Worm (Caenorhabditis elegans) whole organism, L4/young adult: ENCODE results near the gene ergi-1.

ENCODE experiments used
- W03F9.2 ChIP-seq: fragments of 150-350 bp; optimal IDR thresholded peaks from 2 replicates; lab custom pipeline; 2014; ENCODE audit warnings: missing biosample characterization, missing genetic modification characterization
- dao-5 ChIP-seq: sonication (generic microtip); optimal IDR thresholded peaks from 2 replicates; lab custom pipeline; 2016; ENCODE audit warnings: missing genotype, missing genetic modification characterization, moderate library complexity, missing compliant biosample characterization
- him-1 ChIP-seq: sonication (generic microtip); optimal IDR thresholded peaks from 2 replicates; lab custom pipeline; 2016; ENCODE audit warnings: missing genotype, missing genetic modification reagents, missing genetic modification characterization, missing compliant biosample characterization

Gene ergi-1

DNA sequence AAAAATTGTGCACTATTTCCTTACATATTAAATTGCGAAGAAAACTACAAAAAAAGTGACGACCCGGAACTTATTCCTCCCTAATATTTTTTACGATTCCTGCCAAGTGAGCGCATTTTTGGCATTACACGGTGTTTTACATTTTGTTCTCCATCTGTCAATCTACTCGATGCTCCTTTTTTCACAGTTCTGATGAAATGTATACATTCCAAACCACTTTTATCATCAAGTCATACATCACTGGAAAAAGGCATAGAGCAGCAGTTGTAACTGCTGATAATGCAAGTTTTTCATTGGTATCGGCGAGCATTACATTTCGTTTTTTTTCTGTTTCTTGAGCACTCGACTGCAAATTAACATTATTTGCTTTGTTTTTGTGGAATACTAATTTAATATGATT, 16.9 kb downstream of the ergi-1 start:
- TF ChIP-seq W03F9.2 (tag; lab: Kevin White, UChicago): no peak
- no peak for TF ChIP-seq him-1 (tag; lab: Kevin White, UChicago)
- no peak for TF ChIP-seq dao-5

DNA sequence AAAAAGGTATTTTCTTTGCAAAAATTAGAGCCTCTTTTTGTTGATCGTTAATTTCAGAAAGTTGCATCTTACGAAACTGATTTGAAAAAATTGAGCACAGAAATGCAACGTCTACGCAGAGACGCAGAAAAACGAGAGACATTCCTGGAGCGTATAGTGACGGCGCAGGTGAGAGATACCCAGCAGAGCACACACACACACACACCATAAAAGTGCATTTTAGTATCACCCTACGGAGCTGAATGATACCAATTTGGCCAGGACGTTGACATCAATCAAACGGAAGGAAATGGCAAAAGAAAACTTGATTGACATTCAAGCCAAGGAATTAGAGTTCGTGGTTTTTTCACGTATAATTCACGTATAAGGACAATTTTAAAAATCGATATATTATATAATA, 20.6 kb downstream of the ergi-1 start:
- TF ChIP-seq W03F9.2 (tag; lab: Kevin White, UChicago) (no peak), him-1 (tag; lab: Kevin White, UChicago) (no peak), dao-5 (no peak)

DNA sequence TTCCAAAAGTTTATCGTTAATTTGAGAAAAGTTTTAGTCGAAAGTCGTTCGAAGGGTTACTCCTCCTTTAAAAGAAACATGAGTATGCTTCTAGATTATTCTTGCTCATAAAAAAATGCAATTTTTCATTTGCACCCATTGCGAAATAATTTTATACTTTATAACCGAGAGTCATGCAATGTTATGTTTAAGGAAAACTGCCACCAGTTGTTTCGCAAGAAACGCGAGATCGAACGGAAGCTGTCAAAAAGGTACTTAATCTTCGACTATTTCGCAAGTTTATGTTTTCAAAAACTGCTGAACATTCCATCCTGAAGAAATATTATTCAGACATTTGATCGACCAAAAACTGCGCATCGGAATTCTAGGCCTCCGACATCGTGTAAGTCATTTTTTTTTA, 21.2 kb downstream of the ergi-1 start:
- TF ChIP-seq W03F9.2 (tag; lab: Kevin White, UChicago): no peak
- no peak for TF ChIP-seq dao-5

DNA sequence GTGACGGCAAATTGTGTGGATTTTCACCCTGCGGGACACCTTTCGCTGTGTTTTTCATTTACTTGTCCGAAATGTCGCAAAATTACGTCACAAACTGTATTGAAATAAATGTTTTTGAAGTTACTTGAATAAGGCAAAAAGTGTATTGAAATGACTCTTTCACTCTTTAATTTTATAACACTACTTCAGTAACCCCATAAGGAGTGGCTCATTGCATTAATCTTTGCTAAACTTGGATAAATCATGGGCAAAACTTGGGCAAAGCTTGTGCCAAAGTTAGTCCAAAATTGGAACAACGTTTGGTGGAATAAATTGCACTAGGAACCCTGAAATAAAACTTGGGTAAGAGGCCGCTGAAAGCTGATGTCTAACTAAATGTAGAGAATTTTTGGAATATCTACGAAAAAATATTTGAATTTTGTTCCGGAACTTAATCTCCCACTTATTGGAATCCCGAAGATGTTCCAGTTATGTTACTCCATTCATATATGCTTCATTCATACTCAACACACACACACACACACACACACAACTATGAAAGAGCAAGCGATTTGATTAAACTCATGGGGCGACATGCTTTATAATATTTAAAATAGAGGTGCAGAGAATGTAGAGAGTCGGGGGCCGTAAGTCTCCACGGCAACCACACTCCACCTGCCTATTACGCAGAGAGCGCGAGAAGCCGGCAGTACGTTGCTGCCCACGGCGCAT, 22.4 kb downstream of the ergi-1 start, which contains the start of gene Y102A11A.9:
Gene Y102A11A.9 (plus strand): TSS at position 661 of the 711 bp plus-strand sequence.
- TF ChIP-seq dao-5 (no peak), him-1 (tag; lab: Kevin White, UChicago) (no peak), W03F9.2 (tag; lab: Kevin White, UChicago) (no peak)

DNA sequence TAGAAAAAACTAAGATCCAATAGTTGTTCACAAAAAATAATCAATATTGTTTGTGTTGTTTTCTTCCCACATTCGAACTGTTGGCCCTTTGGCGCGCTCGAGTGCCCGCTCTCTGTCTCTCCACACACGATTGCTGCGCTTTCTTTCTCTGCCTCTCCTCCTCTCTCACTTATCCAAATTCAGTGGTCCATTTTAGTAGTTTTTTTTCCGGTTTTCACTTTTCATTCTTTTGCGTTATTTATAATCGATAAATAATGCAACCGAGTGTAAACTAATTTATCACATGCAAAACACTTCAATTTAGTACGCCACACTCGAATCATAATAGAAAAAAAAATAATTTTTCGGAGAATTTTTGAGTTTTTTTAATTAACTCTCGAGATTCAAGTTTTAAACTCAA, 34.6 kb downstream of the ergi-1 start:
- no peak for TF ChIP-seq W03F9.2 (tag; lab: Kevin White, UChicago)
- no peak for TF ChIP-seq dao-5
- no peak for TF ChIP-seq him-1 (tag; lab: Kevin White, UChicago)

DNA sequence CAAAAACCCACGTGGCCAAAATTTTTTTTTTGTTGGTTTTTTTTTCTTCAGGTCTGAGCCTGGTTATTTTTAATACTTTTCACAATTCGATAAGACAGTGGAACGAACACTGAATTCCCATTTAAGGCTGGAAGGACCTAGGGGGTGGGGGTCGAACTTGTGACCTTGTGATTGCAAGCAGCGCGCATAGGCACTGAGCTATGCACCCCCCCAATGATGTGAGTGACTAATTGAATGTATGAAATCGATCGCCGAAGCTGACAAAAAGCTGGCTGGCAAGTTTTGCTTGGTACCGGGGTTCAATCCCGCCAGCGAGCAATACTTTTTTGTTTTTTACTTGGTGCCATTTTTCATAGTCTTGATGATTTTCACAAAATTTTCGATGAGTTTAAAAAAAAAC, 36.2 kb downstream of the ergi-1 start:
- no peak for TF ChIP-seq him-1 (tag; lab: Kevin White, UChicago)
- no peak for TF ChIP-seq dao-5
- TF ChIP-seq W03F9.2 (tag; lab: Kevin White, UChicago): no peak

DNA sequence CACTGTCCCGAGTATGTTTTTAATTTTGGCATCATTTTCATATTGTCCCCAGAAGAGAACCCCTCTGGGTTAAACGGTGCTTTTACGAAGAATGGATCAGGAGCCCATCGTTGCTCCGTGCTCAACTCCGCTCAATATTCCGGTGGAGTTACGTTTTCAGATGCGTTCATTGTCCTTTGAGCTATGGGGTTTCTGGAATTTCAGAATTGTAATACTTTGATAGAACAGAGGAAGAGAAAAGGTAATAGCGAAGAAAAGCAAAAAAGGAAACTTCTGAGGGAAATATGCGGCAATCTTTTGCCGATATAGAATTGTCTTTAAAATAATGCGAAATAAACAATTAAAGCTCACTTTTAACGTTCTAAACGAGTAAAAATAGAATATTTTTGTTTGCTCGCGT, 37.1 kb downstream of the ergi-1 start, which contains the start of gene Y40A1A.3:
Gene Y40A1A.3 (minus strand): TSS at position 101 of the 400 bp plus-strand sequence.
- TF ChIP-seq dao-5: no peak
- no peak for TF ChIP-seq him-1 (tag; lab: Kevin White, UChicago)
- TF ChIP-seq W03F9.2 (tag; lab: Kevin White, UChicago): no peak

DNA sequence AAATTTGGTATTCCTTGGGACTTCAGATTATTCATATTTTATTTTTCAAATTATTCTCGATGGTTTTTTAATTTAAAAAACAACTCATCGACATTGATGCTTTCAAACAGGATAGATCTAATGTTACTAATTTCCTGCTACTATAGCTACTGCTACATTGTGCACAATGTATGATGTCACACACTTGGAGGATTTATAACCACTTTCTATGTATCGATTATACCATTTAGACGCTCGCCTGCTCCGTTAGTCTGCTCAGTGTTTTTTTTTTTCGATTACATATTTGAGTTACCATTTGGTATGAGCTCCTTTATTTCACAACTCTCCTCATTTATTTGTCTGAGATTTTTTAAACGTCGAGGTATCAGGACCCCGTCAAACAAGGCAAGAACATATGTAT, 44.6 kb downstream of the ergi-1 start, which contains the start of gene Y40A1A.2:
Gene Y40A1A.2 (plus strand): TSS at position 301 of the 400 bp plus-strand sequence.
- TF ChIP-seq dao-5 (no peak), W03F9.2 (tag; lab: Kevin White, UChicago) (no peak), him-1 (tag; lab: Kevin White, UChicago) (no peak)

DNA sequence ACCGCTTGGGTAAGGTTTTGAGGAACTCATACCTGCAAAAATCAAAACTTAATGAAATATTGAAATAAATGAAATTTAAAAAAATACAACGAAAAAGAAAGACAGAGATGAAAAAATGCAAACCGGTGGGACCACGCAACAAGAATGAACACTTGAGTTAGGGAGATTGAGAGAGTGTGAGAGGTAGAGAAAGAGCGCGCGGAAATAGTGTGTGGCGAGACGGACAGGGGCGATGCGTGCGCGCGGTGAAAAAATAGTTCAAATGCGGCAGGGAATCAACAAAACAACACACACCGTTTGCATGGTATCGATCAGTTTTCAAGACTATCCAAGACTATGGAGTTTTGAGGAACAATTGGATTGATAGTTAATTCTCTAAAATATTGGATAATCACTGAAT, 45.5 kb downstream of the ergi-1 start, which contains the start of gene meg-3:
Gene meg-3 (minus strand): TSS at position 32 of the 400 bp plus-strand sequence.
- no peak for TF ChIP-seq W03F9.2 (tag; lab: Kevin White, UChicago)
- no peak for TF ChIP-seq him-1 (tag; lab: Kevin White, UChicago)
- TF ChIP-seq dao-5: no peak

DNA sequence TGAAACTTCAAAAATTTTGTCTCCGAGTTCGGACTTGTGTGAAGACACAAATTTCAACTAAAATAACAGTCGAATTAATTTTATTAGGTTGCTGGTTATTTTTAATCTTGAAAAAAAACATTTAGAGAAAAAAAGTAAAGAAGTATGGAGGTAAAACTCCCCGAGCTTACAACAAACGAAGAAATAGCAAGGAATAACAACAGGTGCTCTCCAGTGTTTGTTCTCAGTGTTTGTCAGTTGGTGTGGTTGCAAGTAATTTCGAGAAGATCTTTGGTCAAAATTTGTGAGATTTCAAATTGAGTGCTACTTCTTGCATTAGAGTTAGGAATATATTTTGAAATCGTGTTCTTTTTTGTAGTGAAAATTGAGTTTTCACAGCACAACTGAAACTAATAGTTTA, 50.2 kb downstream of the ergi-1 start:
- TF ChIP-seq him-1 (tag; lab: Kevin White, UChicago) (no peak), dao-5 (no peak), W03F9.2 (tag; lab: Kevin White, UChicago) (no peak)
